Fruit fly (Drosophila melanogaster) whole organism, prepupa: ENCODE data around the gene CG32987.

Experiments
- Blimp-1 ChIP-seq: fragments of 200-800 bp; sonication (Bioruptor generic); optimal IDR thresholded peaks from 3 replicates; lab custom pipeline; 2017; ENCODE audit warnings: missing biosample characterization, missing genetic modification characterization, mild to moderate bottlenecking, moderate library complexity, missing genetic modification reagents
- CG10631 ChIP-seq: fragments of 200-800 bp; sonication (Bioruptor generic); optimal IDR thresholded peaks from 2 replicates; lab custom pipeline; 2016; ENCODE audit warnings: missing biosample characterization, missing genetic modification characterization
- CG10669 ChIP-seq: fragments of 200-800 bp; sonication (Bioruptor generic); optimal IDR thresholded peaks from 3 replicates; lab custom pipeline; 2018; ENCODE audit warnings: missing biosample characterization, mild to moderate bottlenecking, missing genetic modification characterization, moderate library complexity
- CG11294 ChIP-seq: fragments of 200-800 bp; sonication (Bioruptor generic); IDR thresholded peaks from 2 replicates; pipeline ENCODE4 v1.3.6; 2022; ENCODE audit warnings: missing biosample characterization, missing genetic modification characterization
- CG11902 ChIP-seq: fragments of 200-800 bp; sonication (Bioruptor generic); optimal IDR thresholded peaks from 3 replicates; lab custom pipeline; 2016; ENCODE audit warnings: missing biosample characterization, missing genetic modification characterization
- CG15336 ChIP-seq: fragments of 200-800 bp; sonication (Bioruptor generic); IDR thresholded peaks from 2 replicates; pipeline ENCODE4 v1.3.6; 2022; ENCODE audit warnings: missing biosample characterization, missing genetic modification characterization
- CG1621 ChIP-seq: fragments of 200-800 bp; sonication (Bioruptor generic); optimal IDR thresholded peaks from 3 replicates; lab custom pipeline; 2018; ENCODE audit warnings: missing biosample characterization, mild to moderate bottlenecking, missing genetic modification characterization
- CG3032 ChIP-seq: fragments of 200-800 bp; optimal IDR thresholded peaks from 2 replicates; lab custom pipeline; 2019; ENCODE audit warnings: missing biosample characterization, mild to moderate bottlenecking, missing genetic modification characterization, moderate library complexity
- CG31627 ChIP-seq: fragments of 200-800 bp; sonication (Bioruptor generic); optimal IDR thresholded peaks from 3 replicates; lab custom pipeline; 2016; ENCODE audit warnings: missing biosample characterization, missing genetic modification characterization
- CG3919 ChIP-seq: fragments of 200-800 bp; sonication (Bioruptor generic); optimal IDR thresholded peaks from 3 replicates; lab custom pipeline; 2016; ENCODE audit warnings: missing biosample characterization, missing genetic modification characterization
- CG4318 ChIP-seq: fragments of 200-800 bp; sonication (Bioruptor generic); optimal IDR thresholded peaks from 3 replicates; lab custom pipeline; 2017; ENCODE audit warnings: missing biosample characterization, mild to moderate bottlenecking, missing genetic modification characterization
- CG6808 ChIP-seq: fragments of 200-800 bp; sonication (Bioruptor generic); optimal IDR thresholded peaks from 3 replicates; lab custom pipeline; 2017; ENCODE audit warnings: missing biosample characterization, missing genetic modification characterization, mild to moderate bottlenecking, moderate library complexity, missing genetic modification reagents
- CG6854 ChIP-seq: fragments of 200-800 bp; sonication (Bioruptor generic); optimal IDR thresholded peaks from 2 replicates; lab custom pipeline; 2017; ENCODE audit warnings: missing biosample characterization, mild to moderate bottlenecking, missing genetic modification characterization
- CG7368 ChIP-seq: fragments of 200-800 bp; sonication (Bioruptor generic); optimal IDR thresholded peaks from 3 replicates; lab custom pipeline; 2016; ENCODE audit warnings: missing biosample characterization, missing genetic modification characterization
- CG8319 ChIP-seq: fragments of 200-800 bp; sonication (Bioruptor generic); optimal IDR thresholded peaks from 3 replicates; lab custom pipeline; 2016; ENCODE audit warnings: missing biosample characterization, missing genetic modification characterization
- CG8632 ChIP-seq: fragments of 200-800 bp; sonication (Bioruptor generic); optimal IDR thresholded peaks from 3 replicates; lab custom pipeline; 2016; ENCODE audit warnings: missing biosample characterization, missing genetic modification characterization
- CG9139 ChIP-seq: fragments of 200-800 bp; sonication (Bioruptor generic); optimal IDR thresholded peaks from 3 replicates; lab custom pipeline; 2017; ENCODE audit warnings: missing biosample characterization, mild to moderate bottlenecking, missing genetic modification characterization
- Eip75B ChIP-seq: fragments of 200-800 bp; sonication (Bioruptor generic); optimal IDR thresholded peaks from 3 replicates; lab custom pipeline; 2016; ENCODE audit warnings: missing biosample characterization, missing genetic modification characterization
- Eip78C ChIP-seq: fragments of 200-800 bp; sonication (Bioruptor generic); peaks from one replicate; lab custom pipeline; 2016; ENCODE audit warnings: missing biosample characterization, missing genetic modification characterization
- Eip93F ChIP-seq: fragments of 200-800 bp; sonication (Bioruptor generic); optimal IDR thresholded peaks from 2 replicates; lab custom pipeline; 2016; ENCODE audit warnings: missing biosample characterization, mild to moderate bottlenecking, missing genetic modification characterization
- Ets21C ChIP-seq: fragments of 200-800 bp; sonication (Bioruptor generic); optimal IDR thresholded peaks from 3 replicates; lab custom pipeline; 2016; ENCODE audit warnings: missing biosample characterization, missing genetic modification characterization
- Ets96B ChIP-seq: fragments of 200-800 bp; optimal IDR thresholded peaks from 2 replicates; lab custom pipeline; 2019; ENCODE audit warnings: missing biosample characterization, mild to moderate bottlenecking, missing genetic modification characterization, moderate library complexity
- Gug ChIP-seq: fragments of 200-800 bp; sonication (Bioruptor generic); IDR thresholded peaks from 2 replicates; pipeline ENCODE4 v1.3.6; 2022; ENCODE audit warnings: missing biosample characterization, missing genetic modification characterization
- Hr39 ChIP-seq: fragments of 200-800 bp; sonication (Bioruptor generic); optimal IDR thresholded peaks from 2 replicates; lab custom pipeline; 2016; ENCODE audit warnings: missing biosample characterization, missing genetic modification characterization
- Hr4 ChIP-seq: fragments of 200-800 bp; sonication (Bioruptor generic); optimal IDR thresholded peaks from 3 replicates; lab custom pipeline; 2016; ENCODE audit warnings: missing biosample characterization, missing genetic modification characterization
- Lpt ChIP-seq: fragments of 200-800 bp; sonication (Bioruptor generic); optimal IDR thresholded peaks from 3 replicates; lab custom pipeline; 2016; ENCODE audit warnings: missing biosample characterization, missing genetic modification characterization
- Met ChIP-seq: fragments of 200-800 bp; sonication (Bioruptor generic); optimal IDR thresholded peaks from 3 replicates; lab custom pipeline; 2016; ENCODE audit warnings: missing biosample characterization, missing genetic modification characterization
- Smox ChIP-seq: fragments of 200-800 bp; sonication (Bioruptor generic); optimal IDR thresholded peaks from 3 replicates; lab custom pipeline; 2016; ENCODE audit warnings: missing biosample characterization, missing genetic modification characterization
- Sox102F ChIP-seq: fragments of 200-800 bp; sonication (Bioruptor generic); optimal IDR thresholded peaks from 2 replicates; lab custom pipeline; 2016; ENCODE audit warnings: missing biosample characterization, mild to moderate bottlenecking, missing genetic modification characterization
- Sox14 ChIP-seq: fragments of 200-800 bp; sonication (Bioruptor generic); optimal IDR thresholded peaks from 3 replicates; lab custom pipeline; 2016; ENCODE audit warnings: missing biosample characterization, missing genetic modification characterization
- Sox15 ChIP-seq: fragments of 200-800 bp; sonication (Bioruptor generic); optimal IDR thresholded peaks from 3 replicates; lab custom pipeline; 2016; ENCODE audit warnings: missing biosample characterization, missing genetic modification characterization
- achi ChIP-seq: fragments of 200-800 bp; sonication (Bioruptor generic); optimal IDR thresholded peaks from 3 replicates; lab custom pipeline; 2016; ENCODE audit warnings: missing biosample characterization, missing genetic modification characterization
- acj6 ChIP-seq: fragments of 200-800 bp; sonication (Bioruptor generic); optimal IDR thresholded peaks from 3 replicates; lab custom pipeline; 2016; ENCODE audit warnings: missing biosample characterization, missing genetic modification characterization
- cyc ChIP-seq: fragments of 200-800 bp; sonication (Bioruptor generic); optimal IDR thresholded peaks from 3 replicates; lab custom pipeline; 2016; ENCODE audit warnings: missing biosample characterization, missing genetic modification characterization
- dac ChIP-seq: fragments of 200-800 bp; sonication (Bioruptor generic); optimal IDR thresholded peaks from 2 replicates; lab custom pipeline; 2017; ENCODE audit warnings: missing biosample characterization, mild to moderate bottlenecking, missing genetic modification characterization
- dsx ChIP-seq: fragments of 200-800 bp; optimal IDR thresholded peaks from 3 replicates; lab custom pipeline; 2019; ENCODE audit warnings: missing biosample characterization, mild to moderate bottlenecking, missing genetic modification characterization, moderate library complexity; ENCODE audit not compliant: poor library complexity, severe bottlenecking
- eg ChIP-seq: fragments of 200-800 bp; sonication (Bioruptor generic); IDR thresholded peaks from 3 replicates; pipeline ENCODE4 v1.3.6; 2022; ENCODE audit warnings: missing biosample characterization, missing genetic modification characterization
- esn ChIP-seq: fragments of 200-800 bp; sonication (Bioruptor generic); optimal IDR thresholded peaks from 2 replicates; lab custom pipeline; 2016; ENCODE audit warnings: missing biosample characterization, mild to moderate bottlenecking, missing genetic modification characterization, moderate library complexity
- fd59A ChIP-seq: fragments of 200-800 bp; sonication (Bioruptor generic); optimal IDR thresholded peaks from 2 replicates; lab custom pipeline; 2017; ENCODE audit warnings: missing biosample characterization, mild to moderate bottlenecking, missing genetic modification characterization, missing genetic modification reagents
- fd85E ChIP-seq: fragments of 200-800 bp; sonication (Bioruptor generic); optimal IDR thresholded peaks from 3 replicates; lab custom pipeline; 2016; ENCODE audit warnings: missing biosample characterization, missing genetic modification characterization
- spab ChIP-seq: fragments of 200-800 bp; sonication (Bioruptor generic); optimal IDR thresholded peaks from 2 replicates; lab custom pipeline; 2017; ENCODE audit warnings: missing biosample characterization, mild to moderate bottlenecking, missing genetic modification characterization, missing genetic modification reagents
- ss ChIP-seq, 2 experiments: fragments of 200-800 bp; sonication (Bioruptor generic); optimal IDR thresholded peaks; 2 replicates in 1 of 2; 3 replicates in 1 of 2; lab custom pipeline; 2017 to 2018; ENCODE audit warnings: mild to moderate bottlenecking in 2 of 2, missing biosample characterization in 2 of 2, missing genetic modification characterization in 2 of 2, moderate library complexity in 1 of 2
- svp ChIP-seq: fragments of 200-800 bp; sonication (Bioruptor generic); peaks from one replicate; lab custom pipeline; 2016; ENCODE audit warnings: missing biosample characterization, missing genetic modification characterization
- topi ChIP-seq: fragments of 200-800 bp; sonication (Bioruptor generic); optimal IDR thresholded peaks from 3 replicates; lab custom pipeline; 2016; ENCODE audit warnings: missing biosample characterization, missing genetic modification characterization
- vri ChIP-seq: fragments of 200-800 bp; sonication (Bioruptor generic); optimal IDR thresholded peaks from 3 replicates; lab custom pipeline; 2016; ENCODE audit warnings: missing biosample characterization, mild to moderate bottlenecking, missing genetic modification characterization

CG32987 gene

dm6 chr2L:8832386-8833210 is 31.0 kb upstream of the CG32987 start:
- no peak for TF ChIP-seq Ets21C (GFP tag; lab: Kevin White, UChicago)
- TF ChIP-seq CG8632 (GFP tag; lab: Kevin White, UChicago) = no peak
- no peak for TF ChIP-seq topi (GFP tag; lab: Kevin White, UChicago)
- TF ChIP-seq Blimp-1 (GFP tag; lab: Kevin White, UChicago) = no peak
- TF ChIP-seq CG31627 (GFP tag; lab: Kevin White, UChicago) = no peak
- TF ChIP-seq CG15336 (GFP tag; lab: Robert Waterston, UW) = no peak
- TF ChIP-seq Sox102F = no peak
- no peak for TF ChIP-seq Eip75B (GFP tag; lab: Kevin White, UChicago)
- no peak for TF ChIP-seq Eip93F (GFP tag; lab: Kevin White, UChicago)
- no peak for TF ChIP-seq CG4318 (GFP tag; lab: Kevin White, UChicago)
- no peak for TF ChIP-seq dsx
- TF ChIP-seq dac (GFP tag; lab: Kevin White, UChicago) = no peak
- no peak for TF ChIP-seq CG11294 (GFP tag; lab: Robert Waterston, UW)
- TF ChIP-seq Met (GFP tag; lab: Kevin White, UChicago) = no peak
- TF ChIP-seq CG6854 (GFP tag; lab: Kevin White, UChicago) = no peak
- TF ChIP-seq esn (GFP tag; lab: Kevin White, UChicago) = no peak
- TF ChIP-seq Eip78C (GFP tag; lab: Kevin White, UChicago) = no peak
- TF ChIP-seq Sox14 = no peak

dm6 chr2L:8834806-8835483 is 28.7 kb upstream of the CG32987 start:
- TF ChIP-seq esn (GFP tag; lab: Kevin White, UChicago) (peak; percentile 79), CG11902 (GFP tag; lab: Kevin White, UChicago) (peak; percentile 87), CG9139 (peak; percentile 71), Eip93F (GFP tag; lab: Kevin White, UChicago) (no peak), Ets21C (GFP tag; lab: Kevin White, UChicago) (peak; percentile 52), CG3032 (tag; lab: Kevin White, UChicago) (peak; percentile 30), CG6854 (GFP tag; lab: Kevin White, UChicago) (no peak), dsx (peak; percentile 75), acj6 (GFP tag; lab: Kevin White, UChicago) (peak; percentile 72), Sox14 (peak; percentile 42), CG10669 (peak; percentile 57), CG7368 (GFP tag; lab: Kevin White, UChicago) (peak; percentile 61), CG10631 (GFP tag; lab: Kevin White, UChicago) (peak; percentile 68), CG3919 (GFP tag; lab: Kevin White, UChicago) (peak; percentile 92), vri (peak; percentile 50), eg (GFP tag; lab: Robert Waterston, UW) (peak; percentile 65), ss (GFP tag; optimal IDR thresholded peaks at IDR 0.05; lab: Kevin White, UChicago) (peak; percentile 73 to 81), Sox102F (peak; percentile 69), achi (GFP tag; lab: Kevin White, UChicago) (peak; percentile 79), topi (GFP tag; lab: Kevin White, UChicago) (peak; percentile 89), cyc (GFP tag; lab: Kevin White, UChicago) (peak; percentile 84), Lpt (GFP tag; lab: Kevin White, UChicago) (peak; percentile 45), Blimp-1 (GFP tag; lab: Kevin White, UChicago) (no peak), Ets96B (tag; lab: Kevin White, UChicago) (peak; percentile 46), Eip75B (GFP tag; lab: Kevin White, UChicago) (peak; percentile 73), CG6808 (GFP tag; lab: Kevin White, UChicago) (peak; percentile 55), Sox15 (GFP tag; lab: Kevin White, UChicago) (peak; percentile 5), Hr4 (GFP tag; lab: Kevin White, UChicago) (peak; percentile 36), CG1621 (peak; percentile 60), spab (GFP tag; lab: Kevin White, UChicago) (peak; percentile 56), fd59A (peak; percentile 60), Gug (no peak; the same call in 1 of the 2 replicates), Smox (GFP tag; lab: Kevin White, UChicago) (peak; percentile 66), CG4318 (GFP tag; lab: Kevin White, UChicago) (peak; percentile 52), svp (peak; percentile 94), fd85E (no peak), Hr39 (peak; percentile 50), CG15336 (GFP tag; lab: Robert Waterston, UW) (peak; percentile 82), CG8319 (GFP tag; lab: Kevin White, UChicago) (peak; percentile 3)
